Fruit fly (Drosophila melanogaster): ENCODE results near the gene CG33934.

Gene CG33934

dm6 chr3R:20058960-20059359 lies 16.4 kb downstream of the CG33934 start:
- TF ChIP-seq Sox15 (GFP tag; optimal IDR thresholded peaks at IDR 0.05) (no peak), spab (GFP tag; optimal IDR thresholded peaks at IDR 0.05) (no peak), CG4318 (GFP tag; optimal IDR thresholded peaks at IDR 0.05) (no peak), fd85E (GFP tag; optimal IDR thresholded peaks at IDR 0.05) (no peak), CG31627 (GFP tag; optimal IDR thresholded peaks at IDR 0.05) (no peak), OdsH (GFP tag; optimal IDR thresholded peaks at IDR 0.05) (no peak), acj6 (GFP tag; optimal IDR thresholded peaks at IDR 0.05) (no peak), CG6854 (GFP tag; optimal IDR thresholded peaks at IDR 0.05) (no peak), Hr38 (GFP tag; optimal IDR thresholded peaks at IDR 0.05) (no peak)

dm6 chr3R:20059650-20060049 lies 17.1 kb downstream of the CG33934 start, which contains the start of gene CG4390:
CG4390 (minus strand) TSS chr3R:20059750.
- no peak for TF ChIP-seq CG8319 (GFP tag; optimal IDR thresholded peaks at IDR 0.05)
- no peak for TF ChIP-seq Blimp-1 (GFP tag; optimal IDR thresholded peaks at IDR 0.05)
- no peak for TF ChIP-seq OdsH (GFP tag; optimal IDR thresholded peaks at IDR 0.05)
- no peak for TF ChIP-seq eg (GFP tag; IDR thresholded peaks at IDR 0.05)
- no peak for TF ChIP-seq CG6808 (GFP tag; optimal IDR thresholded peaks at IDR 0.05)
- TF ChIP-seq lz (GFP tag; optimal IDR thresholded peaks at IDR 0.05) = no peak
- no peak for TF ChIP-seq CG4318 (GFP tag; optimal IDR thresholded peaks at IDR 0.05)
- no peak for TF ChIP-seq esn (GFP tag; optimal IDR thresholded peaks at IDR 0.05)
- TF ChIP-seq CG3919 (GFP tag; optimal IDR thresholded peaks at IDR 0.05) = no peak
- TF ChIP-seq CG6163 (GFP tag; IDR thresholded peaks at IDR 0.05) = no peak
- TF ChIP-seq Ets96B (tag; optimal IDR thresholded peaks at IDR 0.05) = no peak
- TF ChIP-seq CG15336 (GFP tag; IDR thresholded peaks at IDR 0.05) = no peak
- TF ChIP-seq dac (GFP tag; optimal IDR thresholded peaks at IDR 0.05) = no peak

DNA sequence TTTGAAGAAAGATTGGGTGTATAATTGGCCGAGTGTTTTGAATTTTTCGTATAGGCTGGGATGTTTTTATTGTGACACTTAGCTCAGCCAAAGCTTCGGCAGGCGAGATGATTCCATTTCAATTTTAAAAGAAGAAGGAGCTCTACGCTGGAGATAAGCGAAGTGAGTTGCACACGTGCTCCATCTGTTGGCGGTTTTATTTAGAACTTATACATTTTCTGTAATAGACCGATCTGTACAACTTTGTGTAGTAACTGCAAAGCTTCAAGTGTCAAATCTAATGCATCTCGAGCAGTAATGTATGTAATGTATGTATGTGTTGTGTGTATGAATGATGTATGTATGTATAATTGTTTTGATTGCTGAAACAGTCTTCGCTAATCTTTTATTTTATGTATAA lies 23.9 kb downstream of the CG33934 start:
- no peak for TF ChIP-seq Eip78C (GFP tag)
- no peak for TF ChIP-seq OdsH (GFP tag; optimal IDR thresholded peaks at IDR 0.05)
- TF ChIP-seq Hr38 (GFP tag; optimal IDR thresholded peaks at IDR 0.05) = no peak
- no peak for TF ChIP-seq dac (GFP tag; optimal IDR thresholded peaks at IDR 0.05)
- no peak for TF ChIP-seq lz (GFP tag; optimal IDR thresholded peaks at IDR 0.05)
- no peak for TF ChIP-seq CG8119 (GFP tag; IDR thresholded peaks at IDR 0.05)
- TF ChIP-seq CG8632 (GFP tag; optimal IDR thresholded peaks at IDR 0.05) = no peak
- TF ChIP-seq esn (GFP tag; optimal IDR thresholded peaks at IDR 0.05) = no peak

dm6 chr3R:20080205-20080604 lies 37.6 kb downstream of the CG33934 start:
- TF ChIP-seq eg (GFP tag; IDR thresholded peaks at IDR 0.05) = no peak
- no peak for TF ChIP-seq Ets21C (GFP tag; optimal IDR thresholded peaks at IDR 0.05)
- no peak for TF ChIP-seq CG16779 (tag; optimal IDR thresholded peaks at IDR 0.05)
- no peak for TF ChIP-seq Met (GFP tag; optimal IDR thresholded peaks at IDR 0.05)
- no peak for TF ChIP-seq CG6854 (GFP tag; optimal IDR thresholded peaks at IDR 0.05)
- TF ChIP-seq CG3919 (GFP tag; optimal IDR thresholded peaks at IDR 0.05) = no peak
- no peak for TF ChIP-seq CG15336 (GFP tag; IDR thresholded peaks at IDR 0.05)
- TF ChIP-seq CG7368 (GFP tag; optimal IDR thresholded peaks at IDR 0.05) = no peak
- TF ChIP-seq cyc (GFP tag; optimal IDR thresholded peaks at IDR 0.05) = no peak
- no peak for TF ChIP-seq svp (GFP tag)
- no peak for TF ChIP-seq spab (GFP tag; optimal IDR thresholded peaks at IDR 0.05)
- no peak for TF ChIP-seq Sox14 (GFP tag; optimal IDR thresholded peaks at IDR 0.05)
- no peak for TF ChIP-seq pdm3 (GFP tag; optimal IDR thresholded peaks at IDR 0.05)
- TF ChIP-seq vri (GFP tag; optimal IDR thresholded peaks at IDR 0.05) = no peak
- no peak for TF ChIP-seq lz (GFP tag; optimal IDR thresholded peaks at IDR 0.05)
- TF ChIP-seq acj6 (GFP tag; optimal IDR thresholded peaks at IDR 0.05) = no peak

- TF ChIP-seq CG11762 (GFP tag; optimal IDR thresholded peaks at IDR 0.05; ENCODE audit: insufficient read depth) (no peak), CG11902 (GFP tag; optimal IDR thresholded peaks at IDR 0.05) (no peak), CG8632 (GFP tag; optimal IDR thresholded peaks at IDR 0.05) (no peak), CG15336 (GFP tag; IDR thresholded peaks at IDR 0.05) (no peak), topi (GFP tag; optimal IDR thresholded peaks at IDR 0.05) (no peak), Ets96B (tag; optimal IDR thresholded peaks at IDR 0.05) (no peak), CG3032 (tag; optimal IDR thresholded peaks at IDR 0.05) (no peak), salr (GFP tag; optimal IDR thresholded peaks at IDR 0.05) (no peak), CG1621 (tag; optimal IDR thresholded peaks at IDR 0.05) (no peak), CG4318 (GFP tag; optimal IDR thresholded peaks at IDR 0.05) (no peak), CG32006 (GFP tag; optimal IDR thresholded peaks at IDR 0.05) (no peak)
Measured at dm6 chr3R:20082350-20082749, 39.8 kb downstream of the CG33934 start, which contains the start of gene Rh3. Rh3 (minus strand) TSS chr3R:20082450.

All from whole organism, prepupa.